Fruit fly (Drosophila melanogaster): ENCODE data around the gene CG13065.
A peak's percentile ranks its signal among the peaks of the same experiment; 100 is the strongest.

CG13065 gene

dm6 chr3L:16231857-16232256 lies 45.4 kb upstream of the CG13065 start, which contains the start of the genes PDCD-5 and MED10 (continued):
- TF ChIP-seq twi (tag; optimal IDR thresholded peaks at IDR 0.05) (no peak), CG15073 (GFP tag; optimal IDR thresholded peaks at IDR 0.05) (no peak), CG7839 (tag; optimal IDR thresholded peaks at IDR 0.05) (no peak), klu (GFP tag; IDR thresholded peaks at IDR 0.05) (no peak), CG16813 (GFP tag; IDR thresholded peaks at IDR 0.05; ENCODE audit: partially characterized antibody) (no peak), CG17328 (GFP tag; IDR thresholded peaks at IDR 0.05) (no peak), vvl (GFP tag; IDR thresholded peaks at IDR 0.05) (no peak), vfl (GFP tag; optimal IDR thresholded peaks at IDR 0.05) (no peak), CG16863 (GFP tag; optimal IDR thresholded peaks at IDR 0.05) (no peak), Ssrp (tag; optimal IDR thresholded peaks at IDR 0.05) (no peak), CG15601 (tag; optimal IDR thresholded peaks at IDR 0.05) (no peak), CG10321 (GFP tag; IDR thresholded peaks at IDR 0.05) (no peak), lmd (GFP tag; IDR thresholded peaks at IDR 0.05) (no peak), hb (GFP tag; IDR thresholded peaks at IDR 0.05; ENCODE audit: partially characterized antibody) (no peak), yki (optimal IDR thresholded peaks at IDR 0.05) (no peak), usp (GFP tag; optimal IDR thresholded peaks at IDR 0.05) (no peak), cg (GFP tag; optimal IDR thresholded peaks at IDR 0.05) (no peak), MESR4 (GFP tag; optimal IDR thresholded peaks at IDR 0.05) (peak; percentile 92), dan (GFP tag; IDR thresholded peaks at IDR 0.05) (no peak), Nf-YA (GFP tag; IDR thresholded peaks at IDR 0.05) (no peak), phol (tag; optimal IDR thresholded peaks at IDR 0.05) (peak; percentile 65), CG1024 (GFP tag; IDR thresholded peaks at IDR 0.05) (no peak), disco-r (GFP tag; optimal IDR thresholded peaks at IDR 0.05) (no peak), ken (GFP tag; IDR thresholded peaks at IDR 0.05) (no peak), Nf-YC (tag; optimal IDR thresholded peaks at IDR 0.05) (no peak), tx (GFP tag; optimal IDR thresholded peaks at IDR 0.05) (no peak), CG9817 (tag; optimal IDR thresholded peaks at IDR 0.05) (no peak), CG33213 (GFP tag; optimal IDR thresholded peaks at IDR 0.05) (peak; percentile 16), CG30020 (tag; optimal IDR thresholded peaks at IDR 0.05) (peak; percentile 80), CG3838 (GFP tag; optimal IDR thresholded peaks at IDR 0.05) (no peak), CG18764 (GFP tag; optimal IDR thresholded peaks at IDR 0.05) (no peak), CG1529 (GFP tag; optimal IDR thresholded peaks at IDR 0.05) (no peak), CG31441 (GFP tag; IDR thresholded peaks at IDR 0.05) (no peak), CG15011 (GFP tag; optimal IDR thresholded peaks at IDR 0.05) (no peak), CG3726 (GFP tag; IDR thresholded peaks at IDR 0.05) (no peak), MBD-R2 (GFP tag; IDR thresholded peaks at IDR 0.05) (peak; percentile 96), CG43689 (GFP tag; IDR thresholded peaks at IDR 0.05) (no peak), CG12071 (GFP tag; optimal IDR thresholded peaks at IDR 0.05) (no peak), CG17385 (GFP tag; optimal IDR thresholded peaks at IDR 0.05) (peak; percentile 99), MTF-1 (GFP tag; optimal IDR thresholded peaks at IDR 0.05; ENCODE audit: borderline replicate concordance) (no peak), CG10431 (GFP tag; optimal IDR thresholded peaks at IDR 0.05) (no peak), pzg (GFP tag; optimal IDR thresholded peaks at IDR 0.05) (peak; percentile 93), prd (optimal IDR thresholded peaks at IDR 0.05) (no peak), prd (GFP tag; IDR thresholded peaks at IDR 0.05) (no peak), dmrt11E (tag; optimal IDR thresholded peaks at IDR 0.05) (peak; percentile 24), CG17802 (tag; optimal IDR thresholded peaks at IDR 0.05) (no peak), HLH4C (GFP tag; IDR thresholded peaks at IDR 0.05; ENCODE audit: partially characterized antibody) (no peak), ab (GFP tag; optimal IDR thresholded peaks at IDR 0.05) (no peak), Fer1 (GFP tag; optimal IDR thresholded peaks at IDR 0.05) (no peak), fd102C (GFP tag; optimal IDR thresholded peaks at IDR 0.05) (no peak), Dip3 (GFP tag; optimal IDR thresholded peaks at IDR 0.05) (no peak), Deaf1 (tag; optimal IDR thresholded peaks at IDR 0.05) (peak; percentile 58)
